Worm (Caenorhabditis elegans) whole organism, L2 larva: ENCODE data around the gene rla-2.

Experiments used
- C34F6.9 ChIP-seq: fragments of 150-350 bp; optimal IDR thresholded peaks from 2 replicates; lab custom pipeline; 2014; ENCODE audit warnings: missing biosample characterization, missing genetic modification characterization
- F13H6.1 ChIP-seq: sonication (generic microtip); optimal IDR thresholded peaks from 2 replicates; lab custom pipeline; 2016; ENCODE audit warnings: missing genetic modification characterization, missing compliant biosample characterization
- R02D3.7 ChIP-seq: fragments of 150-350 bp; optimal IDR thresholded peaks from 2 replicates; lab custom pipeline; 2014; ENCODE audit warnings: missing biosample characterization, missing genetic modification characterization
- alr-1 ChIP-seq: fragments of 150-350 bp; optimal IDR thresholded peaks from 2 replicates; lab custom pipeline; 2014; ENCODE audit warnings: missing biosample characterization, missing genetic modification characterization
- blmp-1 ChIP-seq: sonication (generic microtip); optimal IDR thresholded peaks from 2 replicates; lab custom pipeline; 2017; ENCODE audit warnings: missing genetic modification characterization, mild to moderate bottlenecking, missing compliant biosample characterization, antibody characterized with exemption, moderate library complexity; ENCODE audit not compliant: insufficient read depth
- ceh-16 ChIP-seq: fragments of 150-350 bp; optimal IDR thresholded peaks from 2 replicates; lab custom pipeline; 2014; ENCODE audit warnings: missing biosample characterization, missing genetic modification characterization
- crh-2 ChIP-seq: sonication (generic microtip); optimal IDR thresholded peaks from 2 replicates; lab custom pipeline; 2017; ENCODE audit warnings: missing biosample characterization, missing genetic modification characterization
- dmd-4 ChIP-seq: sonication (generic microtip); optimal IDR thresholded peaks from 2 replicates; lab custom pipeline; 2017; ENCODE audit warnings: missing biosample characterization, missing genetic modification characterization
- elt-1 ChIP-seq: fragments of 150-350 bp; optimal IDR thresholded peaks from 2 replicates; lab custom pipeline; 2014; ENCODE audit warnings: missing biosample characterization, missing genetic modification characterization
- elt-3 ChIP-seq: sonication (generic microtip); optimal IDR thresholded peaks from 2 replicates; lab custom pipeline; 2017; ENCODE audit warnings: missing biosample characterization, missing genetic modification characterization
- gmeb-1 ChIP-seq: fragments of 150-350 bp; optimal IDR thresholded peaks from 2 replicates; lab custom pipeline; 2014; ENCODE audit warnings: missing biosample characterization, missing genetic modification characterization
- lin-11 ChIP-seq: fragments of 150-350 bp; sonication (generic microtip); optimal IDR thresholded peaks from 2 replicates; lab custom pipeline; 2014; ENCODE audit warnings: missing biosample characterization, missing genetic modification characterization, inconsistent platforms, mixed read lengths
- lin-39 ChIP-seq: fragments of 150-350 bp; optimal IDR thresholded peaks from 2 replicates; lab custom pipeline; 2014; ENCODE audit warnings: missing biosample characterization, missing genetic modification reagents, missing genetic modification characterization
- lsy-2 ChIP-seq, 2 experiments: fragments of 150-350 bp in 1 of 2; sonication (generic microtip) in 1 of 2; optimal IDR thresholded peaks; 2 replicates each; lab custom pipeline; 2014 to 2017; ENCODE audit warnings: missing biosample characterization in 2 of 2, missing genetic modification characterization in 2 of 2
- mab-5 ChIP-seq: fragments of 150-350 bp; optimal IDR thresholded peaks from 2 replicates; lab custom pipeline; 2014; ENCODE audit warnings: missing biosample characterization, missing genetic modification characterization
- mdl-1 ChIP-seq, 2 experiments: fragments of 150-350 bp in 1 of 2; sonication (generic microtip) in 1 of 2; optimal IDR thresholded peaks; 2 replicates each; lab custom pipeline; 2017; ENCODE audit warnings: missing biosample characterization in 2 of 2, missing genetic modification characterization in 2 of 2
- nhr-12 ChIP-seq: fragments of 150-350 bp; optimal IDR thresholded peaks from 2 replicates; lab custom pipeline; 2014; ENCODE audit warnings: missing biosample characterization, missing genetic modification characterization
- nhr-129 ChIP-seq: fragments of 150-350 bp; optimal IDR thresholded peaks from 2 replicates; lab custom pipeline; 2014; ENCODE audit warnings: missing biosample characterization, missing genetic modification characterization
- nhr-21 ChIP-seq: fragments of 150-350 bp; optimal IDR thresholded peaks from 2 replicates; lab custom pipeline; 2014; ENCODE audit warnings: missing biosample characterization, missing genetic modification characterization
- nhr-23 ChIP-seq: fragments of 150-350 bp; optimal IDR thresholded peaks from 2 replicates; lab custom pipeline; 2014; ENCODE audit warnings: missing biosample characterization, missing genetic modification reagents, missing genetic modification characterization
- nhr-25 ChIP-seq: fragments of 150-350 bp; sonication (generic microtip); optimal IDR thresholded peaks from 3 replicates; lab custom pipeline; 2014; ENCODE audit warnings: missing biosample characterization, missing genetic modification characterization
- nhr-6 ChIP-seq: fragments of 150-350 bp; optimal IDR thresholded peaks from 2 replicates; lab custom pipeline; 2014; ENCODE audit warnings: missing biosample characterization, missing genetic modification characterization
- nhr-77 ChIP-seq: fragments of 150-350 bp; optimal IDR thresholded peaks from 2 replicates; lab custom pipeline; 2014; ENCODE audit warnings: missing biosample characterization, missing genetic modification characterization
- peb-1 ChIP-seq: fragments of 150-350 bp; optimal IDR thresholded peaks from 2 replicates; lab custom pipeline; 2014; ENCODE audit warnings: missing biosample characterization, missing genetic modification characterization
- skn-1 ChIP-seq: sonication (generic microtip); optimal IDR thresholded peaks from 2 replicates; lab custom pipeline; 2017; ENCODE audit warnings: missing biosample characterization, missing genetic modification characterization
- sma-3 ChIP-seq: sonication (generic microtip); optimal IDR thresholded peaks from 2 replicates; lab custom pipeline; 2016; ENCODE audit warnings: missing genetic modification reagents, missing genetic modification characterization, missing compliant biosample characterization
- sma-9 ChIP-seq, 2 experiments: fragments of 150-350 bp in 1 of 2; sonication (generic microtip) in 1 of 2; optimal IDR thresholded peaks; 2 replicates each; lab custom pipeline; 2014 to 2016; ENCODE audit warnings: missing genetic modification characterization in 2 of 2, mild to moderate bottlenecking in 1 of 2, missing biosample characterization in 1 of 2, missing compliant biosample characterization in 1 of 2, missing genetic modification reagents in 1 of 2, moderate library complexity in 1 of 2
- unc-55 ChIP-seq: fragments of 150-350 bp; sonication (generic microtip); optimal IDR thresholded peaks from 3 replicates; lab custom pipeline; 2014; ENCODE audit warnings: missing biosample characterization, missing genetic modification reagents, missing genetic modification characterization
- unc-62 ChIP-seq: fragments of 150-350 bp; optimal IDR thresholded peaks from 2 replicates; lab custom pipeline; 2014; ENCODE audit warnings: missing biosample characterization, missing genetic modification reagents, missing genetic modification characterization
- zag-1 ChIP-seq: fragments of 150-350 bp; optimal IDR thresholded peaks from 2 replicates; lab custom pipeline; 2014; ENCODE audit warnings: missing biosample characterization, missing genetic modification characterization
- ztf-11 ChIP-seq: sonication (generic microtip); optimal IDR thresholded peaks from 2 replicates; lab custom pipeline; 2017; ENCODE audit warnings: missing biosample characterization, missing genetic modification characterization
- ztf-4 ChIP-seq: fragments of 150-350 bp; optimal IDR thresholded peaks from 2 replicates; lab custom pipeline; 2014; ENCODE audit warnings: missing biosample characterization, missing genetic modification characterization

The rla-2 gene

ce11 chrIV:13370235-13370739, at the start of gene rla-2, which contains the start of the genes popl-7 and Y62E10A.24:
rla-2 (minus strand) TSS chrIV:13370285.
popl-7 (plus strand) TSS chrIV:13370689.
Y62E10A.24 (plus strand) TSS chrIV:13370710.
- TF ChIP-seq C34F6.9 (peak; percentile 40), unc-55 (peak; percentile 55), lsy-2 (tag; optimal IDR thresholded peaks at IDR 0.05; lab: Kevin White, UChicago) (peak in 1 of 2 experiments; percentile 80), ztf-4 (no peak), mab-5 (tag; lab: Kevin White, UChicago) (no peak), nhr-129 (peak; percentile 61), unc-62 (GFP tag; lab: Kevin White, UChicago) (no peak)
- TF ChIP-seq, all 48 proteins: peak for 4

ce11 chrIV:13415739-13416271, 45.7 kb upstream of the rla-2 start, which contains the start of the genes pik-1 and aptf-2:
pik-1 (plus strand) TSS chrIV:13416041.
aptf-2 (minus strand) TSS chrIV:13416051.
- TF ChIP-seq alr-1 (tag; lab: Kevin White, UChicago) (no peak), dmd-4 (tag; lab: Kevin White, UChicago) (no peak), nhr-23 (tag; lab: Kevin White, UChicago) (no peak), ztf-4 (no peak), crh-2 (tag; lab: Kevin White, UChicago) (no peak), mab-5 (tag; lab: Kevin White, UChicago) (no peak), lin-11 (no peak), nhr-129 (peak; percentile 65), unc-55 (peak; percentile 38), C34F6.9 (peak; percentile 16)

DNA sequence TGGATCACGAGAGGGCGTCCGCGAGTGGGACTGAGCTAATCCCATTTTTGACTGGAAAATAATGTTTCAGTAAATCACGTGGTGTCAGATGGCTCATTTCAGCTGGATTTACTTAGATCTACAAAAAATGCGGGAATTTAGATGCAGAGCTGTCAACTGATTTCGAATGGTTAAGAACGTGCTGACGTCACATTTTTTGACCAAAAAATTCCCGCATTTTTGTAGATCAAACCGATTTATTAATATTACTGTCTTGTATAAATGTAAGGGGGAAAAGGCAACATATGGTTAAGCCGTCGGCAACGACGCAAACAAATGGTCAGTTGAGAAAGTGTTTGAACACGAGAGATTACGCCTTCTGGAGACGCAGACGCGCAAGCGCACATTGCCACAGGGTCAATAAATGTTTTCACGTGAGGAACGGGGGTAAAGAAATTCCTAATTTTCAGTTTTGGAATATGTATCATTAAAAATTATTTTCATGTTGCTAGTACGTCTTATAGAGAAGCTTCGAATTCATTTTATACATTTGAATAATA, 42.8 kb upstream of the rla-2 start, which contains the start of gene gcl-1:
TSS of gene gcl-1 (minus strand) at position 51 of the 539 bp plus-strand sequence.
- no peak for TF ChIP-seq blmp-1
- TF ChIP-seq C34F6.9, result peak; percentile 53
- TF ChIP-seq mab-5 (tag; lab: Kevin White, UChicago), result no peak
- TF ChIP-seq unc-55, result peak; percentile 15
- TF ChIP-seq crh-2 (tag; lab: Kevin White, UChicago), result no peak
- TF ChIP-seq gmeb-1 (tag; lab: Kevin White, UChicago), result no peak
- TF ChIP-seq F13H6.1 (tag; lab: Kevin White, UChicago), result peak; percentile 0
- TF ChIP-seq nhr-129, result peak; percentile 64
- TF ChIP-seq peb-1, result no peak
- TF ChIP-seq ceh-16 (tag; lab: Kevin White, UChicago), result no peak
- no peak for TF ChIP-seq ztf-11 (tag; lab: Kevin White, UChicago)
- no peak for TF ChIP-seq lin-39 (tag; lab: Kevin White, UChicago)
- TF ChIP-seq skn-1 (tag; lab: Kevin White, UChicago), result no peak
- TF ChIP-seq lsy-2 (tag; optimal IDR thresholded peaks at IDR 0.05; lab: Kevin White, UChicago), result no peak
- TF ChIP-seq unc-62 (GFP tag; lab: Kevin White, UChicago), result no peak
- TF ChIP-seq alr-1 (tag; lab: Kevin White, UChicago), result no peak
- no peak for TF ChIP-seq nhr-6 (tag; lab: Kevin White, UChicago)
- TF ChIP-seq sma-9 (GFP tag; optimal IDR thresholded peaks at IDR 0.05; lab: Kevin White, UChicago), result no peak
- TF ChIP-seq sma-9 (tag; optimal IDR thresholded peaks at IDR 0.05; lab: Kevin White, UChicago), result no peak
- TF ChIP-seq, all 48 proteins: peak for 4

ce11 chrIV:13408018-13408417, 37.9 kb upstream of the rla-2 start, which contains the start of gene Y62E10A.19:
Y62E10A.19 (minus strand) TSS chrIV:13408306.
- TF ChIP-seq blmp-1, result peak; percentile 32
- no peak for TF ChIP-seq unc-55

ce11 chrIV:13400456-13401364, 30.6 kb upstream of the rla-2 start, which contains the start of the genes memi-2 and cyp-31A5:
memi-2 (minus strand) TSS chrIV:13400506.
cyp-31A5 (plus strand) TSS chrIV:13401289.
- TF ChIP-seq R02D3.7 (tag; lab: Kevin White, UChicago) (no peak), elt-1 (no peak), lin-39 (tag; lab: Kevin White, UChicago) (no peak), nhr-25 (tag; lab: Kevin White, UChicago) (no peak), crh-2 (tag; lab: Kevin White, UChicago) (no peak), nhr-12 (no peak), sma-3 (GFP tag; lab: Kevin White, UChicago) (no peak), nhr-129 (no peak), mdl-1 (tag; optimal IDR thresholded peaks at IDR 0.05; lab: Kevin White, UChicago) (no peak), nhr-21 (tag; lab: Kevin White, UChicago) (no peak), nhr-77 (no peak), zag-1 (no peak), elt-3 (tag; lab: Kevin White, UChicago) (no peak)
